Worm (Caenorhabditis elegans) whole organism, mixed stage, embryonic: ENCODE results near the gene slc-36.2.

Experiments
- ces-1 ChIP-seq: fragments of 150-350 bp; optimal IDR thresholded peaks from 2 replicates; lab custom pipeline; 2014; ENCODE audit warnings: missing biosample characterization, missing genetic modification reagents, missing genetic modification characterization
- lsy-2 ChIP-seq: fragments of 150-350 bp; optimal IDR thresholded peaks from 2 replicates; lab custom pipeline; 2014; ENCODE audit warnings: missing biosample characterization, missing genetic modification characterization
- nhr-76 ChIP-seq: sonication (generic microtip); optimal IDR thresholded peaks from 2 replicates; lab custom pipeline; 2017; ENCODE audit warnings: missing biosample characterization, missing genetic modification characterization

ce11 chrII:508603-509002 lies 13.8 kb upstream of the slc-36.2 start:
- TF ChIP-seq lsy-2 (no peak), ces-1 (GFP tag; lab: Kevin White, UChicago) (no peak), nhr-76 (tag; lab: Kevin White, UChicago) (no peak)
